Fruit fly (Drosophila melanogaster) whole organism: Measurements from ENCODE around the gene sog.

ENCODE experiments used
- CG8478 ChIP-seq: fragments of >200 bp; optimal IDR thresholded peaks from 2 replicates; lab custom pipeline; 2018; ENCODE audit warnings: inconsistent platforms
- Dll ChIP-seq: fragments of >200 bp; optimal IDR thresholded peaks from 2 replicates; lab custom pipeline; 2017
- EcR ChIP-seq, 2 experiments: fragments of >200 bp; optimal IDR thresholded peaks; 2 replicates each; lab custom pipeline; 2017; ENCODE audit warnings: missing biosample characterization in 2 of 2, missing genetic modification characterization in 2 of 2, missing genetic modification reagents in 2 of 2

DNA sequence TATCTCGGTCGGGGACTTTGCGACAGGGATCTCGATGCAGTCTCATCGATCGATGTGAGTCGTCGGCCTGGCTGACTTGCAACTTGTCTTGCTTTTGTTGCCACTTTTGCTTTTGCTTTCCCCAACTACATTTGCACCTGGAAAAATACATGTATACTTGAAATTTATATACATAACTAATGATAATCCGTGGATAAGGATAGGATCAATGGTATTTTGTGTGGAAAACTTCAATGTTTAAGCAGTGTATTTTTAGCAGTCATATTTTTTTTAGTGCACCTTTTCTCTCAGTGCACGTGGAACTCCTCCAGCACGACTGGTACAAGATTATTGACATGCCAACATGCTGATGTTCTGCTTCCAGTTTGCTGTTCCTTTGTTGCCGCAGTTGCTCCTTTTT, 5.8 kb upstream of the sog start:
- TF ChIP-seq EcR (GFP tag; optimal IDR thresholded peaks at IDR 0.05; lab: Kevin White, UChicago): no peak
- TF ChIP-seq CG8478 (lab: Kevin White, UChicago): no peak
- TF ChIP-seq Dll (lab: Kevin White, UChicago): no peak
